Fruit fly (Drosophila melanogaster) whole organism, embryonic: ENCODE results near the gene CG45544.

Source experiments
- CG10321 ChIP-seq: fragments of 200-800 bp; sonication (Bioruptor generic); IDR thresholded peaks from 2 replicates; pipeline ENCODE4 v1.3.6; 2022; ENCODE audit warnings: missing biosample characterization, missing genetic modification characterization
- CG10543 ChIP-seq: fragments of 200-800 bp; sonication (Bioruptor generic); optimal IDR thresholded peaks from 3 replicates; lab custom pipeline; 2017; ENCODE audit warnings: missing biosample characterization, mild to moderate bottlenecking, missing genetic modification characterization, moderate library complexity
- CG10979 ChIP-seq: fragments of 200-800 bp; sonication (Bioruptor generic); optimal IDR thresholded peaks from 2 replicates; lab custom pipeline; 2018; ENCODE audit warnings: missing biosample characterization, mild to moderate bottlenecking, missing genetic modification characterization, moderate library complexity
- CG11456 ChIP-seq: fragments of 200-800 bp; sonication (Bioruptor generic); IDR thresholded peaks from 3 replicates; pipeline ENCODE4 v1.3.6; 2022; ENCODE audit warnings: missing biosample characterization, missing genetic modification characterization
- CG11504 ChIP-seq: fragments of 200-800 bp; sonication (Bioruptor generic); optimal IDR thresholded peaks from 3 replicates; lab custom pipeline; 2019; ENCODE audit warnings: missing biosample characterization, mild to moderate bottlenecking, missing genetic modification characterization, moderate library complexity
- CG11696 ChIP-seq: fragments of 200-800 bp; sonication (Bioruptor generic); IDR thresholded peaks from 2 replicates; pipeline ENCODE4 v1.3.6; 2022; ENCODE audit warnings: missing biosample characterization, missing genetic modification characterization
- CG16863 ChIP-seq: fragments of 200-800 bp; sonication (Bioruptor generic); optimal IDR thresholded peaks from 3 replicates; lab custom pipeline; 2016; ENCODE audit warnings: missing biosample characterization, missing genetic modification characterization
- CG2712 ChIP-seq: fragments of 200-800 bp; optimal IDR thresholded peaks from 3 replicates; lab custom pipeline; 2019; ENCODE audit warnings: missing biosample characterization, mild to moderate bottlenecking, missing genetic modification characterization, moderate library complexity
- CG30020 ChIP-seq: fragments of 200-800 bp; optimal IDR thresholded peaks from 2 replicates; lab custom pipeline; 2019; ENCODE audit warnings: missing biosample characterization, mild to moderate bottlenecking, missing genetic modification characterization, moderate library complexity
- CG31224 ChIP-seq: fragments of 200-800 bp; sonication (Bioruptor generic); IDR thresholded peaks from 2 replicates; pipeline ENCODE4 v1.3.6; 2022; ENCODE audit warnings: missing biosample characterization, missing genetic modification characterization
- CG33557 ChIP-seq: fragments of 200-800 bp; sonication (Bioruptor generic); optimal IDR thresholded peaks from 2 replicates; lab custom pipeline; 2019; ENCODE audit warnings: missing biosample characterization, mild to moderate bottlenecking, missing genetic modification characterization, moderate library complexity
- Gug ChIP-seq: fragments of 200-800 bp; sonication (Bioruptor generic); IDR thresholded peaks from 4 replicates; pipeline ENCODE4 v1.3.6; 2022; ENCODE audit warnings: missing biosample characterization, missing genetic modification characterization
- Hmr ChIP-seq: fragments of 200-800 bp; sonication (Bioruptor generic); optimal IDR thresholded peaks from 3 replicates; lab custom pipeline; 2017; ENCODE audit warnings: mild to moderate bottlenecking, missing biosample characterization, missing genetic modification reagents, missing genetic modification characterization
- Hr39 ChIP-seq: fragments of >200 bp; optimal IDR thresholded peaks from 2 replicates; lab custom pipeline; 2017
- Hsf ChIP-seq: fragments of 200-800 bp; sonication (Bioruptor generic); optimal IDR thresholded peaks from 3 replicates; lab custom pipeline; 2016; ENCODE audit warnings: missing biosample characterization, missing genetic modification characterization
- Lim3 ChIP-seq: fragments of 200-800 bp; sonication (Bioruptor generic); IDR thresholded peaks from 2 replicates; pipeline ENCODE4 v1.3.6; 2022; ENCODE audit warnings: missing biosample characterization, missing genetic modification characterization
- Med ChIP-seq: fragments of 200-800 bp; sonication (Bioruptor generic); peaks from one replicate; lab custom pipeline; 2016; ENCODE audit warnings: missing biosample characterization, missing genetic modification characterization, mild to moderate bottlenecking, inconsistent platforms, moderate library complexity
- NfI ChIP-seq: fragments of 200-800 bp; sonication (Bioruptor generic); optimal IDR thresholded peaks from 3 replicates; lab custom pipeline; 2018; ENCODE audit warnings: missing biosample characterization, mild to moderate bottlenecking, missing genetic modification characterization, moderate library complexity
- amos ChIP-seq: fragments of 200-800 bp; sonication (Bioruptor generic); IDR thresholded peaks from 2 replicates; pipeline ENCODE4 v1.3.6; 2022; ENCODE audit warnings: missing biosample characterization, missing genetic modification characterization; ENCODE audit not compliant: partially characterized antibody
- ash1 ChIP-seq: fragments of 200-800 bp; sonication (Bioruptor generic); optimal IDR thresholded peaks from 2 replicates; lab custom pipeline; 2018; ENCODE audit warnings: missing biosample characterization, mild to moderate bottlenecking, missing genetic modification characterization
- br ChIP-seq: fragments of >200 bp; optimal IDR thresholded peaks from 2 replicates; lab custom pipeline; 2017
- btn ChIP-seq: fragments of 200-800 bp; sonication (Bioruptor generic); optimal IDR thresholded peaks from 2 replicates; lab custom pipeline; 2016; ENCODE audit warnings: missing biosample characterization, missing genetic modification characterization
- chinmo ChIP-seq: fragments of 200-800 bp; sonication (Bioruptor generic); IDR thresholded peaks from 4 replicates; pipeline ENCODE4 v1.3.6; 2022; ENCODE audit warnings: missing biosample characterization, missing genetic modification characterization; ENCODE audit not compliant: partially characterized antibody
- chm ChIP-seq: fragments of 200-800 bp; sonication (Bioruptor generic); IDR thresholded peaks from 2 replicates; pipeline ENCODE4 v1.3.6; 2022; ENCODE audit warnings: missing biosample characterization, missing genetic modification characterization
- crol ChIP-seq: fragments of 200-800 bp; sonication (Bioruptor generic); IDR thresholded peaks from 2 replicates; pipeline ENCODE4 v1.3.6; 2022; ENCODE audit warnings: missing biosample characterization, missing genetic modification characterization
- dmrt11E ChIP-seq: fragments of 200-800 bp; sonication (Bioruptor generic); optimal IDR thresholded peaks from 3 replicates; lab custom pipeline; 2018; ENCODE audit warnings: missing biosample characterization, mild to moderate bottlenecking, missing genetic modification characterization, moderate library complexity
- gcm ChIP-seq: fragments of 200-800 bp; sonication (Bioruptor generic); optimal IDR thresholded peaks from 2 replicates; lab custom pipeline; 2019; ENCODE audit warnings: missing biosample characterization, mild to moderate bottlenecking, missing genetic modification characterization, moderate library complexity
- gro ChIP-seq: fragments of 200-800 bp; sonication (Bioruptor generic); optimal IDR thresholded peaks from 2 replicates; lab custom pipeline; 2016; ENCODE audit warnings: missing biosample characterization, missing genetic modification characterization
- gsb ChIP-seq: fragments of 200-800 bp; sonication (Bioruptor generic); IDR thresholded peaks from 2 replicates; pipeline ENCODE4 v1.3.6; 2022; ENCODE audit warnings: missing biosample characterization, missing genetic modification characterization
- kah ChIP-seq: fragments of 200-800 bp; sonication (Bioruptor generic); optimal IDR thresholded peaks from 2 replicates; lab custom pipeline; 2018; ENCODE audit warnings: missing biosample characterization, mild to moderate bottlenecking, missing genetic modification characterization
- kay ChIP-seq: fragments of 200-800 bp; sonication (Bioruptor generic); optimal IDR thresholded peaks from 2 replicates; lab custom pipeline; 2016; ENCODE audit warnings: missing biosample characterization, missing genetic modification characterization
- knrl ChIP-seq: fragments of 200-800 bp; sonication (Bioruptor generic); IDR thresholded peaks from 3 replicates; pipeline ENCODE4 v1.3.6; 2022; ENCODE audit warnings: missing biosample characterization, missing genetic modification characterization; ENCODE audit not compliant: partially characterized antibody
- luna ChIP-seq: fragments of 200-800 bp; sonication (Bioruptor generic); optimal IDR thresholded peaks from 2 replicates; lab custom pipeline; 2016; ENCODE audit warnings: missing biosample characterization, missing genetic modification characterization
- row ChIP-seq: fragments of 200-800 bp; sonication (Bioruptor generic); IDR thresholded peaks from 3 replicates; pipeline ENCODE4 v1.3.6; 2022; ENCODE audit warnings: missing biosample characterization, missing genetic modification characterization
- sc ChIP-seq, 3 experiments: fragments of >200 bp in 2 of 3; fragments of 200-800 bp in 1 of 3; sonication (Bioruptor generic) in 1 of 3; optimal IDR thresholded peaks; 2 replicates in 2 of 3; 3 replicates in 1 of 3; lab custom pipeline; 2017; ENCODE audit warnings: mild to moderate bottlenecking in 1 of 3, missing biosample characterization in 1 of 3, missing genetic modification characterization in 1 of 3, missing genetic modification reagents in 1 of 3
- sens ChIP-seq: fragments of 200-800 bp; sonication (Bioruptor generic); peaks from one replicate; lab custom pipeline; 2016; ENCODE audit warnings: missing biosample characterization, missing genetic modification characterization
- so ChIP-seq: fragments of 200-800 bp; sonication (Bioruptor generic); IDR thresholded peaks from 3 replicates; pipeline ENCODE4 v1.3.6; 2022; ENCODE audit warnings: missing biosample characterization, missing genetic modification characterization
- twi ChIP-seq: fragments of 200-800 bp; optimal IDR thresholded peaks from 2 replicates; lab custom pipeline; 2019; ENCODE audit warnings: missing biosample characterization, mild to moderate bottlenecking, missing genetic modification characterization, moderate library complexity
- wdn ChIP-seq: fragments of 200-800 bp; sonication (Bioruptor generic); IDR thresholded peaks from 2 replicates; pipeline ENCODE4 v1.3.6; 2022; ENCODE audit warnings: missing biosample characterization, missing genetic modification characterization

Gene CG45544

DNA sequence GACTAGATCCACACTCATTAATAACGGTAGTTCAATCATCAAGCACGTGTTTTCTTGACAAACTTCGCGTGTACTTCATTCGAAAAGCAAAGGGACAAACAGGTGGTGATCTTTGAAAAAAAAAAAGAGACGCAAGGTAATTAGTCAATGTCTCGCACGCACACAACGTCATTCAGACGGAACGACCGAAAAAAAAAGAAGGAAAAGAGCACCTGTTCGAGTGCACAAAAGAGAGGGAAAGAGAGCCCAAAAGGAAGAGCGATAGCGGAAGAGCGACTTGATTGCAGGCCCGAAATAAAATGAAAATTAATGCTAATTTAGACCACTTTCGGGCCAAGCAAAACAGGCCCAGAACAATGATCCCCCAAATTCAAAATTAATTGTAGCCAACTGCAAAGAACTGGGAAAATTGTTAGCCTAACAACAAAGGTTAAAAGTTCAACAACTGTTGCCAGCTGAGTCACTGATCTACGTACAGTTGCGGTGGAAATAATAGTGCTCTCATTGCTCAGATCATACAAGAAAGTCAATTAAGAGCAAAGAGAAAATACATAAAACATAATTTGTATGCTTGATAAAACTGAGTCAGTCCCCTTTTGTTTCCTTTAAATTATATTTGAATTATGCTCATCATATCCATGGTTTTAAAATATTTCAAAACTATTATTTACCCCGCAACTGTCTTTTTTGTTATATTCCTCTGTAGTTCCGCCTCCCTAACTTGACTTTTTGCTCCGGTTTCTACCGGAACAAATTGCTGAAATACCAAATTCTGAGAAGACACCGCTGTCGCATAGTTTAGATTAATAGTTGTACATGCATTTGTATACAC, 40.4 kb upstream of the CG45544 start (continued):
- TF ChIP-seq kah (GFP tag; lab: Kevin White, UChicago) (peak; percentile 84), amos (no peak), luna (GFP tag; lab: Kevin White, UChicago) (no peak), CG11456 (GFP tag; lab: Robert Waterston, UW) (no peak), gsb (GFP tag; lab: Robert Waterston, UW) (no peak), dmrt11E (tag; lab: Kevin White, UChicago) (peak; percentile 13), row (GFP tag; lab: Robert Waterston, UW) (peak; percentile 40; the same call in 2 of the 3 replicates), CG31224 (GFP tag; lab: Robert Waterston, UW) (no peak), CG11504 (tag; lab: Kevin White, UChicago) (peak; percentile 46), ash1 (GFP tag; lab: Kevin White, UChicago) (no peak), CG16863 (GFP tag; lab: Kevin White, UChicago) (no peak), sc (optimal IDR thresholded peaks at IDR 0.05; lab: Kevin White, UChicago) (no peak), sc (GFP tag; optimal IDR thresholded peaks at IDR 0.05; lab: Kevin White, UChicago) (no peak), Hsf (GFP tag; lab: Kevin White, UChicago) (peak; percentile 19), CG2712 (tag; lab: Kevin White, UChicago) (no peak), br (lab: Kevin White, UChicago) (no peak), so (no peak), Lim3 (GFP tag; lab: Robert Waterston, UW) (no peak), Hmr (no peak), CG10543 (GFP tag; lab: Kevin White, UChicago) (no peak), CG11696 (peak; percentile 81), Gug (no peak), Hr39 (lab: Kevin White, UChicago) (no peak), btn (GFP tag; lab: Kevin White, UChicago) (no peak)
- TF ChIP-seq, all 482 proteins: peak for 36

DNA sequence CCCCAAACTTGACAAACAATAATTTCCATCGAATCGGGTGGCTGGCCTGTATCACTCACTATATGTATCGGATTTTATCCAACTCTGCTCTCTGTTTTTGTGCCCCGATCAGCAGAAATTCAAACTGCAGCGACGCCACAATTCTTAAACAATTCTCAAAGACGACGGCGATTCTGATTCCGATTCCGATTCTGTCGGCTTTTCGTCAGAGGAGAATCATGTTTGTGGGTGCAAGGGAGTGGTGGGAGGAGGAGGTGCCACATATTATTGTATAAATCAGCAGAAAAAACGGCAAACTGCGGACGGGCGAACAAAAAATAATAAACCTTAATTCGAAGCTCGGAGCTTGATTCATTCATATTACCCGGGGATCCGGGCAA, 39.8 kb upstream of the CG45544 start:
- TF ChIP-seq gro (GFP tag; lab: Kevin White, UChicago) = no peak
- TF ChIP-seq knrl (GFP tag; lab: Robert Waterston, UW) = no peak
- TF ChIP-seq CG10979 = no peak
- peak; percentile 29; the same call in 1 of the 2 replicates for TF ChIP-seq crol (GFP tag; lab: Robert Waterston, UW)
- no peak for TF ChIP-seq CG33557 (GFP tag; lab: Kevin White, UChicago)
- TF ChIP-seq CG30020 = no peak
- TF ChIP-seq sens (GFP tag; lab: Kevin White, UChicago) = peak; percentile 7
- TF ChIP-seq Med (GFP tag; lab: Kevin White, UChicago) = peak; percentile 1
- no peak for TF ChIP-seq kay (GFP tag; lab: Kevin White, UChicago)
- no peak for TF ChIP-seq NfI (GFP tag; lab: Kevin White, UChicago)

DNA sequence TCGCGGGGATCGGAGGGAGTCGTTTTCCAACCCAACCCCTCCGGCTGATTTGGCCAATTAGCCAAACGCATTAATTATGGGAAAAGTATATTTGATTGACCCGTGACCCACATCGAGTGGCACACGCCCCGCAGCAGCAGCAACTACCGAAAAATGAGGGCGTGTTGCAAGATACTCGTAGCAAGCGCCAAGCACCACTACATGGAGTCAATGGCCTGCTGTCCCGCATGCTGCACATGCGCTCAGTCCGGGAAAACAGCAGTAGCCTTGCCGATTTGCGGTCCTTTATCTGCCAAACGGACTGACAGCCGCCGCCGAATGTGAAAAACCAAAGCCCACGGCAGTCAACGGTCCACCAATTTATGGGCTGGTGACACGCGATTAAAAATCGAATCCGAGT, 39.0 kb upstream of the CG45544 start:
- peak; percentile 72 for TF ChIP-seq sens (GFP tag; lab: Kevin White, UChicago)
- TF ChIP-seq chinmo = no peak
- TF ChIP-seq CG10321 = no peak
- peak; percentile 92 for TF ChIP-seq gcm (GFP tag; lab: Kevin White, UChicago)
- TF ChIP-seq chm (GFP tag; lab: Robert Waterston, UW) = peak; percentile 14; the same call in 1 of the 2 replicates
- peak; percentile 3 for TF ChIP-seq twi (tag; lab: Kevin White, UChicago)
- TF ChIP-seq wdn (GFP tag; lab: Robert Waterston, UW) = no peak
